Worm (Caenorhabditis elegans): ENCODE measurements around the gene spe-36.

The spe-36 gene

ce11 chrIV:11599717-11600116, 7.7 kb upstream of the spe-36 start:
- TF ChIP-seq T22C8.4 (GFP tag; IDR thresholded peaks at IDR 0.05) (no peak), ztf-23 (GFP tag; IDR thresholded peaks at IDR 0.05) (no peak), flt-1 (GFP tag; IDR thresholded peaks at IDR 0.05) (no peak), cog-1 (tag; optimal IDR thresholded peaks at IDR 0.05) (no peak), ztf-29 (GFP tag; IDR thresholded peaks at IDR 0.05) (no peak), tab-1 (GFP tag; IDR thresholded peaks at IDR 0.05) (no peak), med-1 (GFP tag; optimal IDR thresholded peaks at IDR 0.05; ENCODE audit: insufficient read depth) (no peak), klf-2 (GFP tag; conservative IDR thresholded peaks at IDR 0.05) (no peak), ref-1 (GFP tag; conservative IDR thresholded peaks at IDR 0.05) (no peak)

- TF ChIP-seq klf-2 (GFP tag; conservative IDR thresholded peaks at IDR 0.05) (no peak), med-1 (GFP tag; optimal IDR thresholded peaks at IDR 0.05; ENCODE audit: insufficient read depth) (no peak), flt-1 (GFP tag; IDR thresholded peaks at IDR 0.05) (no peak), ztf-23 (GFP tag; IDR thresholded peaks at IDR 0.05) (no peak)
These were observed 5.0 kb upstream of the spe-36 start for ce11 chrIV:11597079-11597478.

- TF ChIP-seq ref-1 (GFP tag; conservative IDR thresholded peaks at IDR 0.05) (no peak), flt-1 (GFP tag; IDR thresholded peaks at IDR 0.05) (no peak), med-1 (GFP tag; optimal IDR thresholded peaks at IDR 0.05; ENCODE audit: insufficient read depth) (no peak), klf-2 (GFP tag; conservative IDR thresholded peaks at IDR 0.05) (no peak), ztf-23 (GFP tag; IDR thresholded peaks at IDR 0.05) (no peak), T22C8.4 (GFP tag; IDR thresholded peaks at IDR 0.05) (no peak), ztf-29 (GFP tag; IDR thresholded peaks at IDR 0.05) (no peak), tab-1 (GFP tag; IDR thresholded peaks at IDR 0.05) (no peak), cog-1 (tag; optimal IDR thresholded peaks at IDR 0.05) (no peak)
These were observed 2.2 kb upstream of the spe-36 start, which contains the start of gene mig-38 for ce11 chrIV:11594191-11594673. Gene mig-38 (plus strand): TSS chrIV:11594244.

- TF ChIP-seq med-1 (GFP tag; optimal IDR thresholded peaks at IDR 0.05; ENCODE audit: insufficient read depth), result no peak
- TF ChIP-seq klf-2 (GFP tag; conservative IDR thresholded peaks at IDR 0.05), result no peak
- no peak for TF ChIP-seq tab-1 (GFP tag; IDR thresholded peaks at IDR 0.05)
- TF ChIP-seq T22C8.4 (GFP tag; IDR thresholded peaks at IDR 0.05), result peak; percentile 86
- TF ChIP-seq flt-1 (GFP tag; IDR thresholded peaks at IDR 0.05), result peak; percentile 57
- TF ChIP-seq cog-1 (tag; optimal IDR thresholded peaks at IDR 0.05), result peak; percentile 83
These were observed 1.5 kb upstream of the spe-36 start, which contains the start of gene F40F11.3 for ce11 chrIV:11593415-11594190. Gene F40F11.3 (minus strand): TSS chrIV:11594003.

ce11 chrIV:11592820-11593219, 755 bp upstream of the spe-36 start:
- TF ChIP-seq flt-1 (GFP tag; IDR thresholded peaks at IDR 0.05) (peak; percentile 72; the same call in 1 of the 2 replicates), ref-1 (GFP tag; conservative IDR thresholded peaks at IDR 0.05) (no peak), ztf-23 (GFP tag; IDR thresholded peaks at IDR 0.05) (no peak), T22C8.4 (GFP tag; IDR thresholded peaks at IDR 0.05) (no peak), ztf-29 (GFP tag; IDR thresholded peaks at IDR 0.05) (no peak), klf-2 (GFP tag; conservative IDR thresholded peaks at IDR 0.05) (0 out of 2 replicates have a peak, but pooled peaks have one; percentile 18), med-1 (GFP tag; optimal IDR thresholded peaks at IDR 0.05; ENCODE audit: insufficient read depth) (no peak), tab-1 (GFP tag; IDR thresholded peaks at IDR 0.05) (no peak)

- TF ChIP-seq med-1 (GFP tag; optimal IDR thresholded peaks at IDR 0.05; ENCODE audit: insufficient read depth) (no peak), ref-1 (GFP tag; conservative IDR thresholded peaks at IDR 0.05) (no peak), flt-1 (GFP tag; IDR thresholded peaks at IDR 0.05) (no peak), ztf-29 (GFP tag; IDR thresholded peaks at IDR 0.05) (no peak), ztf-23 (GFP tag; IDR thresholded peaks at IDR 0.05) (no peak), cog-1 (tag; optimal IDR thresholded peaks at IDR 0.05) (no peak), tab-1 (GFP tag; IDR thresholded peaks at IDR 0.05) (no peak), T22C8.4 (GFP tag; IDR thresholded peaks at IDR 0.05) (no peak), klf-2 (GFP tag; conservative IDR thresholded peaks at IDR 0.05) (no peak)
These were observed 5.6 kb downstream of the spe-36 start for ce11 chrIV:11586484-11586883.

- TF ChIP-seq flt-1 (GFP tag; IDR thresholded peaks at IDR 0.05) (no peak), cog-1 (tag; optimal IDR thresholded peaks at IDR 0.05) (no peak), ref-1 (GFP tag; conservative IDR thresholded peaks at IDR 0.05) (no peak), ztf-29 (GFP tag; IDR thresholded peaks at IDR 0.05) (no peak), T22C8.4 (GFP tag; IDR thresholded peaks at IDR 0.05) (no peak), klf-2 (GFP tag; conservative IDR thresholded peaks at IDR 0.05) (no peak), ztf-23 (GFP tag; IDR thresholded peaks at IDR 0.05) (no peak), med-1 (GFP tag; optimal IDR thresholded peaks at IDR 0.05; ENCODE audit: insufficient read depth) (no peak), tab-1 (GFP tag; IDR thresholded peaks at IDR 0.05) (no peak)
These were observed 7.2 kb downstream of the spe-36 start for ce11 chrIV:11584853-11585252.

- TF ChIP-seq tab-1 (GFP tag; IDR thresholded peaks at IDR 0.05), result 0 out of 2 replicates have a peak, but pooled peaks have one; percentile 35
- TF ChIP-seq med-1 (GFP tag; optimal IDR thresholded peaks at IDR 0.05; ENCODE audit: insufficient read depth), result no peak
These were observed 8.1 kb downstream of the spe-36 start, which contains the start of gene F12F6.1 for ce11 chrIV:11583906-11584378. Gene F12F6.1 (plus strand): TSS chrIV:11583956.

ce11 chrIV:11582450-11583166, 9.5 kb downstream of the spe-36 start:
- TF ChIP-seq tab-1 (GFP tag; IDR thresholded peaks at IDR 0.05), result peak; percentile 58; the same call in 1 of the 2 replicates
- TF ChIP-seq ztf-23 (GFP tag; IDR thresholded peaks at IDR 0.05), result no peak
- TF ChIP-seq flt-1 (GFP tag; IDR thresholded peaks at IDR 0.05), result peak; percentile 50; the same call in 1 of the 2 replicates

All from whole organism, midembryonic.